Worm (Caenorhabditis elegans) whole organism, L4/young adult: ENCODE results near the gene thoc-5.

Experiments
- W03F9.2 ChIP-seq: fragments of 150-350 bp; optimal IDR thresholded peaks from 2 replicates; lab custom pipeline; 2014; ENCODE audit warnings: missing biosample characterization, missing genetic modification characterization
- dao-5 ChIP-seq: sonication (generic microtip); optimal IDR thresholded peaks from 2 replicates; lab custom pipeline; 2016; ENCODE audit warnings: missing genotype, missing genetic modification characterization, moderate library complexity, missing compliant biosample characterization
- him-1 ChIP-seq: sonication (generic microtip); optimal IDR thresholded peaks from 2 replicates; lab custom pipeline; 2016; ENCODE audit warnings: missing genotype, missing genetic modification reagents, missing genetic modification characterization, missing compliant biosample characterization

- TF ChIP-seq W03F9.2 (tag; lab: Kevin White, UChicago) (no peak), dao-5 (tag; lab: Kevin White, UChicago) (no peak), him-1 (tag; lab: Kevin White, UChicago) (no peak)
These were observed 38.8 kb downstream of the thoc-5 start for ce11 chrIII:5310403-5310802.
